Worm (Caenorhabditis elegans) whole organism, L2 larva: Measurements from ENCODE around the gene her-1.
A peak's percentile ranks its signal among the peaks of the same experiment; 100 is the strongest.

Experiments used
- lin-13 ChIP-seq: fragments of 150-350 bp; optimal IDR thresholded peaks from 2 replicates; lab custom pipeline; 2014; ENCODE audit warnings: missing biosample characterization, missing genetic modification reagents, missing genetic modification characterization
- lin-39 ChIP-seq: fragments of 150-350 bp; optimal IDR thresholded peaks from 2 replicates; lab custom pipeline; 2014; ENCODE audit warnings: missing biosample characterization, missing genetic modification reagents, missing genetic modification characterization
- nhr-21 ChIP-seq: fragments of 150-350 bp; optimal IDR thresholded peaks from 2 replicates; lab custom pipeline; 2014; ENCODE audit warnings: missing biosample characterization, missing genetic modification characterization
- unc-62 ChIP-seq: fragments of 150-350 bp; optimal IDR thresholded peaks from 2 replicates; lab custom pipeline; 2014; ENCODE audit warnings: missing biosample characterization, missing genetic modification reagents, missing genetic modification characterization
- zag-1 ChIP-seq: fragments of 150-350 bp; optimal IDR thresholded peaks from 2 replicates; lab custom pipeline; 2014; ENCODE audit warnings: missing biosample characterization, missing genetic modification characterization

DNA sequence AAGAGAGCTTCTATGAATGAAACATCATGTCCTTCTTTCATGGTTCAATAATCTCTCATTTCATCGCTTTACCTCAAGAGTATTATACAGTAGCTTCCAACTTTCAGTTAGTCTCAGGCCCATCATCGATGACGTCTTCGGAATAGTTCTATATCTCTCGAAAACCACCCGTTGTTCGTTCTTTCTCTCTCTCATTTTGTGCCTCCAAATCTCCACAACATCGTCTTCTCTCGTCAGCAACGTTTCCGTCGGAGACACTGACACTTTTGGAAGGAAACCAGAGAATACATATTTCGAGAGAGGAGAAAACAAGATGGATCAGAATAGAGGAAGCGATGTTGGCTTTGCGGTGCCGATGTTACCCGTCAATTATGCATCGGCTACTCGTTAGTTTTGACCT is 35.0 kb downstream of the her-1 start:
- TF ChIP-seq lin-39 (tag; lab: Kevin White, UChicago): no peak
- TF ChIP-seq lin-13: no peak
- peak; percentile 51 for TF ChIP-seq nhr-21 (tag; lab: Kevin White, UChicago)
- no peak for TF ChIP-seq zag-1 (tag; lab: Kevin White, UChicago)
- TF ChIP-seq unc-62 (GFP tag; lab: Kevin White, UChicago): no peak
